Fruit fly (Drosophila melanogaster) whole organism, embryonic: ENCODE data around the gene Sptr.

Experiments
- CG13296 ChIP-seq: fragments of 200-800 bp; sonication (Bioruptor generic); optimal IDR thresholded peaks from 3 replicates; lab custom pipeline; 2018; ENCODE audit warnings: missing biosample characterization, mild to moderate bottlenecking, missing genetic modification characterization
- CG14014 ChIP-seq: fragments of 200-800 bp; sonication (Bioruptor generic); IDR thresholded peaks from 2 replicates; pipeline ENCODE4 v1.3.6; 2022; ENCODE audit warnings: missing biosample characterization, missing genetic modification characterization
- CG31388 ChIP-seq: fragments of 200-800 bp; sonication (Bioruptor generic); optimal IDR thresholded peaks from 2 replicates; lab custom pipeline; 2016; ENCODE audit warnings: missing biosample characterization, missing genetic modification characterization
- CG8281 ChIP-seq: fragments of 200-800 bp; sonication (Bioruptor generic); optimal IDR thresholded peaks from 2 replicates; lab custom pipeline; 2018; ENCODE audit warnings: missing biosample characterization, mild to moderate bottlenecking, missing genetic modification characterization, moderate library complexity
- Lpt ChIP-seq: fragments of >200 bp; optimal IDR thresholded peaks from 2 replicates; lab custom pipeline; 2018; ENCODE audit warnings: missing biosample characterization, missing genetic modification characterization
- MESR4 ChIP-seq: fragments of 200-800 bp; sonication (Bioruptor generic); optimal IDR thresholded peaks from 2 replicates; lab custom pipeline; 2018; ENCODE audit warnings: missing biosample characterization, mild to moderate bottlenecking, missing genetic modification characterization, moderate library complexity
- NK7.1 ChIP-seq: fragments of 200-800 bp; sonication (Bioruptor generic); optimal IDR thresholded peaks from 3 replicates; lab custom pipeline; 2016; ENCODE audit warnings: missing biosample characterization, missing genetic modification characterization
- dm ChIP-seq: fragments of 200-800 bp; sonication (Bioruptor generic); optimal IDR thresholded peaks from 3 replicates; lab custom pipeline; 2016; ENCODE audit warnings: missing biosample characterization, missing genetic modification characterization
- h ChIP-seq: fragments of >200 bp; optimal IDR thresholded peaks from 2 replicates; lab custom pipeline; 2017
- klu ChIP-seq: fragments of 200-800 bp; sonication (Bioruptor generic); IDR thresholded peaks from 2 replicates; pipeline ENCODE4 v1.3.6; 2022; ENCODE audit warnings: missing biosample characterization, missing genetic modification characterization
- tgo ChIP-seq: fragments of 200-800 bp; sonication (Bioruptor generic); IDR thresholded peaks from 3 replicates; pipeline ENCODE4 v1.3.6; 2022; ENCODE audit warnings: missing biosample characterization, missing genetic modification characterization

DNA sequence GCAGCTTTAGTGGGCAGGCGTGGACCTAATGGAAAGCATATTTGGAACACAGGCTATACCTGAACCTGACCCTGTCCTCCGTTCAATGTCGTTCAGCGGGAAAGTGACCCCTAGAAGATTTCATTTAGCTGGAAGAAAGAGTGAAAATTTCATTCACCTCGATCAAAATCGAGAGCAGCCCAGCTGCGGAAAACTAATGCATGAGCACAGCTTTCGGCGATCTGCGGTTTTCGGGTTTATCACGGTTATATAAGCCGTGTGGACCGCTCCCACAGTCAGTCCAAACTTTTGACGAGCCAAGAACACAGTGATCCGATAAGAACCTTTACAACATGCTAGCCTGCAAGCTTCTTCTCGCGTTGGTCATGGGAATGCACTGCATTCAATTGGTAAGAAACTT, 6.3 kb upstream of the Sptr start, which contains the start of gene Cp7Fa:
- TF ChIP-seq Lpt (GFP tag; lab: Kevin White, UChicago) (no peak), CG13296 (no peak), dm (no peak), CG8281 (tag; lab: Kevin White, UChicago) (no peak), h (lab: Kevin White, UChicago) (no peak), tgo (GFP tag; lab: Robert Waterston, UW) (no peak), CG14014 (GFP tag; lab: Robert Waterston, UW) (no peak), CG31388 (GFP tag; lab: Kevin White, UChicago) (no peak), MESR4 (GFP tag; lab: Kevin White, UChicago) (no peak), klu (GFP tag; lab: Robert Waterston, UW) (no peak), NK7.1 (GFP tag; lab: Kevin White, UChicago) (no peak)
